Worm (Caenorhabditis elegans) whole organism, L1 larva: Measurements from ENCODE around the gene acr-23.
"Not testable (repeated sequence)": the region's sequence is repeated elsewhere in the genome, so short reads cannot be mapped to it uniquely, and the experiment has no call there.

Experiments
- C16A3.4 ChIP-seq: fragments of 150-350 bp; optimal IDR thresholded peaks from 2 replicates; lab custom pipeline; 2014; ENCODE audit warnings: missing biosample characterization, missing genetic modification characterization
- C34B4.2 ChIP-seq: sonication (generic microtip); optimal IDR thresholded peaks from 2 replicates; lab custom pipeline; 2017; ENCODE audit warnings: mild to moderate bottlenecking, missing genetic modification characterization, missing compliant biosample characterization
- F16B12.6 ChIP-seq: fragments of 150-350 bp; optimal IDR thresholded peaks from 2 replicates; lab custom pipeline; 2014; ENCODE audit warnings: missing biosample characterization, missing genetic modification characterization
- aly-2 ChIP-seq: fragments of 150-350 bp; optimal IDR thresholded peaks from 2 replicates; lab custom pipeline; 2014; ENCODE audit warnings: missing biosample characterization, missing genetic modification characterization
- ces-1 ChIP-seq: fragments of 150-350 bp; optimal IDR thresholded peaks from 2 replicates; lab custom pipeline; 2014; ENCODE audit warnings: missing biosample characterization, missing genetic modification reagents, missing genetic modification characterization
- dpl-1 ChIP-seq, 3 experiments: fragments of 150-350 bp in 2 of 3; sonication (generic microtip) in 1 of 3; optimal IDR thresholded peaks; 2 replicates each; lab custom pipeline; 2014 to 2017; ENCODE audit warnings: missing biosample characterization in 3 of 3, missing genetic modification characterization in 3 of 3, missing genetic modification reagents in 3 of 3
- efl-1 ChIP-seq, 4 experiments: fragments of 150-350 bp; optimal IDR thresholded peaks in 3 of 4; peaks in 1 of 4; 1 replicate in 1 of 4; 2 replicates in 3 of 4; lab custom pipeline; 2014; ENCODE audit warnings: missing biosample characterization in 2 of 4, missing genetic modification characterization in 2 of 4, missing genetic modification reagents in 2 of 4
- efl-3 ChIP-seq: fragments of 200-800 bp; sonication (Bioruptor generic); optimal IDR thresholded peaks from 2 replicates; lab custom pipeline; 2018; ENCODE audit warnings: mild to moderate bottlenecking, missing genetic modification characterization, missing compliant biosample characterization
- egl-13 ChIP-seq: sonication (generic microtip); optimal IDR thresholded peaks from 2 replicates; lab custom pipeline; 2016; ENCODE audit warnings: missing genotype, missing genetic modification reagents, missing genetic modification characterization, missing compliant biosample characterization
- egl-27 ChIP-seq, 2 experiments: fragments of 150-350 bp in 1 of 2; sonication (generic microtip); optimal IDR thresholded peaks; 3 replicates each; lab custom pipeline; 2017 to 2018; ENCODE audit warnings: missing biosample characterization in 2 of 2, missing genetic modification characterization in 2 of 2, missing genetic modification reagents in 2 of 2
- elt-2 ChIP-seq: sonication (generic microtip); optimal IDR thresholded peaks from 2 replicates; lab custom pipeline; 2016; ENCODE audit warnings: missing genetic modification characterization, mild to moderate bottlenecking, inconsistent platforms, missing compliant biosample characterization, missing genetic modification reagents
- elt-3 ChIP-seq, 6 experiments: fragments of 150-350 bp in 1 of 6; sonication (generic microtip); optimal IDR thresholded peaks; 2 replicates each; lab custom pipeline; 2017 to 2018; ENCODE audit warnings: missing biosample characterization in 6 of 6, missing genetic modification characterization in 6 of 6, inconsistent platforms in 1 of 6
- ets-5 ChIP-seq: fragments of 200-800 bp; sonication (Bioruptor generic); IDR thresholded peaks from 2 replicates; pipeline ENCODE4 v1.3.6; 2022; ENCODE audit warnings: missing genetic modification characterization, missing compliant biosample characterization
- hlh-17 ChIP-seq: fragments of 200-800 bp; sonication (Bioruptor generic); optimal IDR thresholded peaks from 2 replicates; lab custom pipeline; 2018; ENCODE audit warnings: missing genetic modification characterization, mild to moderate bottlenecking, missing compliant biosample characterization, moderate library complexity, borderline replicate concordance
- hlh-4 ChIP-seq: sonication (generic microtip); optimal IDR thresholded peaks from 2 replicates; lab custom pipeline; 2016; ENCODE audit warnings: mild to moderate bottlenecking, missing genetic modification characterization, missing compliant biosample characterization
- isw-1 ChIP-seq: fragments of 200-800 bp; sonication (Bioruptor generic); IDR thresholded peaks from 2 replicates; pipeline ENCODE4 v1.3.6; 2022; ENCODE audit warnings: missing genetic modification characterization, missing compliant biosample characterization
- jun-1 ChIP-seq: fragments of 150-350 bp; optimal IDR thresholded peaks from 2 replicates; lab custom pipeline; 2014; ENCODE audit warnings: missing biosample characterization, missing genetic modification reagents, missing genetic modification characterization
- lin-13 ChIP-seq: fragments of 150-350 bp; optimal IDR thresholded peaks from 2 replicates; lab custom pipeline; 2014; ENCODE audit warnings: missing biosample characterization, missing genetic modification reagents, missing genetic modification characterization
- lin-15B ChIP-seq: fragments of 150-350 bp; sonication (generic microtip); optimal IDR thresholded peaks from 3 replicates; lab custom pipeline; 2014; ENCODE audit warnings: missing biosample characterization, missing genetic modification characterization
- lin-35 ChIP-seq, 2 experiments: fragments of 150-350 bp; optimal IDR thresholded peaks; 2 replicates each; lab custom pipeline; 2014; ENCODE audit warnings: missing biosample characterization in 2 of 2, missing genetic modification characterization in 2 of 2, missing genetic modification reagents in 2 of 2
- lin-39 ChIP-seq: fragments of 150-350 bp; optimal IDR thresholded peaks from 2 replicates; lab custom pipeline; 2014; ENCODE audit warnings: missing biosample characterization, missing genetic modification reagents, missing genetic modification characterization
- lir-3 ChIP-seq: sonication (generic microtip); optimal IDR thresholded peaks from 2 replicates; lab custom pipeline; 2016; ENCODE audit warnings: mild to moderate bottlenecking, missing genetic modification characterization, moderate library complexity, missing compliant biosample characterization; ENCODE audit not compliant: poor library complexity
- lsy-2 ChIP-seq, 2 experiments: fragments of 150-350 bp; optimal IDR thresholded peaks; 2 replicates each; lab custom pipeline; 2014; ENCODE audit warnings: missing biosample characterization in 2 of 2, missing genetic modification characterization in 2 of 2
- mab-9 ChIP-seq: fragments of 200-800 bp; sonication (Bioruptor generic); IDR thresholded peaks from 2 replicates; pipeline ENCODE4 v1.3.6; 2022; ENCODE audit warnings: missing genetic modification reagents, missing genetic modification characterization, missing compliant biosample characterization
- mdl-1 ChIP-seq, 2 experiments: fragments of 150-350 bp; optimal IDR thresholded peaks; 2 replicates each; lab custom pipeline; 2014 to 2017; ENCODE audit warnings: missing biosample characterization in 2 of 2, missing genetic modification characterization in 2 of 2, inconsistent platforms in 1 of 2
- mef-2 ChIP-seq: fragments of 150-350 bp; optimal IDR thresholded peaks from 2 replicates; lab custom pipeline; 2014; ENCODE audit warnings: missing biosample characterization, missing genetic modification characterization
- mep-1 ChIP-seq: fragments of 150-350 bp; optimal IDR thresholded peaks from 2 replicates; lab custom pipeline; 2014; ENCODE audit warnings: missing biosample characterization, missing genetic modification characterization
- nhr-12 ChIP-seq: sonication (generic microtip); optimal IDR thresholded peaks from 2 replicates; lab custom pipeline; 2017; ENCODE audit warnings: missing biosample characterization, missing genetic modification characterization
- nhr-20 ChIP-seq: sonication (generic microtip); optimal IDR thresholded peaks from 2 replicates; lab custom pipeline; 2016; ENCODE audit warnings: mild to moderate bottlenecking, missing genetic modification characterization, missing compliant biosample characterization
- nhr-28 ChIP-seq: fragments of 150-350 bp; optimal IDR thresholded peaks from 2 replicates; lab custom pipeline; 2014; ENCODE audit warnings: missing biosample characterization, missing genetic modification characterization
- nhr-71 ChIP-seq: sonication (generic microtip); optimal IDR thresholded peaks from 2 replicates; lab custom pipeline; 2016; ENCODE audit warnings: mild to moderate bottlenecking, missing genetic modification characterization, moderate library complexity, missing compliant biosample characterization
- nhr-90 ChIP-seq: sonication (generic microtip); optimal IDR thresholded peaks from 2 replicates; lab custom pipeline; 2016; ENCODE audit warnings: mild to moderate bottlenecking, missing genetic modification characterization, missing compliant biosample characterization; ENCODE audit not compliant: poor library complexity
- pag-3 ChIP-seq: sonication (generic microtip); optimal IDR thresholded peaks from 2 replicates; lab custom pipeline; 2017; ENCODE audit warnings: missing genetic modification characterization, mild to moderate bottlenecking, missing compliant biosample characterization, antibody characterized with exemption, borderline replicate concordance; ENCODE audit not compliant: insufficient read depth
- snu-23 ChIP-seq: sonication (generic microtip); optimal IDR thresholded peaks from 2 replicates; lab custom pipeline; 2016; ENCODE audit warnings: missing genetic modification characterization, missing compliant biosample characterization
- sox-4 ChIP-seq: sonication (generic microtip); optimal IDR thresholded peaks from 2 replicates; lab custom pipeline; 2016; ENCODE audit warnings: missing genetic modification characterization, missing compliant biosample characterization
- tlp-1 ChIP-seq: fragments of 150-350 bp; optimal IDR thresholded peaks from 2 replicates; lab custom pipeline; 2014; ENCODE audit warnings: missing biosample characterization, missing genetic modification characterization
- unc-130 ChIP-seq: fragments of 150-350 bp; optimal IDR thresholded peaks from 2 replicates; lab custom pipeline; 2017; ENCODE audit warnings: missing biosample characterization, missing genetic modification characterization, inconsistent platforms
- unc-62 ChIP-seq: fragments of 150-350 bp; optimal IDR thresholded peaks from 2 replicates; lab custom pipeline; 2014; ENCODE audit warnings: missing biosample characterization, missing genetic modification reagents, missing genetic modification characterization
- unc-86 ChIP-seq: sonication (generic microtip); optimal IDR thresholded peaks from 2 replicates; lab custom pipeline; 2016; ENCODE audit warnings: missing genetic modification characterization, missing compliant biosample characterization

The acr-23 gene

ce11 chrV:3632249-3633030, 26.9 kb downstream of the acr-23 start:
- TF ChIP-seq lin-35 (GFP tag; optimal IDR thresholded peaks at IDR 0.05; lab: Kevin White, UChicago): peak in 1 of 2 experiments; percentile 40
- TF ChIP-seq mdl-1 (tag; optimal IDR thresholded peaks at IDR 0.05; lab: Kevin White, UChicago): peak in 1 of 2 experiments; percentile 13
- no peak for TF ChIP-seq F16B12.6 (tag; lab: Kevin White, UChicago)
- peak; percentile 84 for TF ChIP-seq elt-2 (tag; lab: Kevin White, UChicago)
- peak; percentile 37 for TF ChIP-seq nhr-90 (tag; lab: Kevin White, UChicago)
- TF ChIP-seq nhr-28 (tag; lab: Kevin White, UChicago): no peak
- no peak for TF ChIP-seq dpl-1 (GFP tag; optimal IDR thresholded peaks at IDR 0.05; lab: Kevin White, UChicago)
- TF ChIP-seq tlp-1 (tag; lab: Kevin White, UChicago): no peak
- no peak for TF ChIP-seq unc-86 (tag; lab: Kevin White, UChicago)
- peak; percentile 30 for TF ChIP-seq nhr-71 (tag; lab: Kevin White, UChicago)
- TF ChIP-seq nhr-12: no peak
- no peak for TF ChIP-seq sox-4 (tag; lab: Kevin White, UChicago)
- no peak for TF ChIP-seq hlh-4 (tag; lab: Kevin White, UChicago)
- no peak for TF ChIP-seq efl-3
- no peak for TF ChIP-seq isw-1 (GFP tag; lab: Robert Waterston, UW)
- no peak for TF ChIP-seq ces-1 (GFP tag; lab: Kevin White, UChicago)

ce11 chrV:3631591-3631990, 27.8 kb downstream of the acr-23 start, which contains the start of gene F59B1.6:
Gene F59B1.6, minus strand, starts transcription at chrV:3631691.
- TF ChIP-seq lir-3 (tag; lab: Kevin White, UChicago): no peak
- TF ChIP-seq ets-5: no peak
- TF ChIP-seq lin-39 (tag; lab: Kevin White, UChicago): no peak
- no peak for TF ChIP-seq dpl-1 (GFP tag; optimal IDR thresholded peaks at IDR 0.05; lab: Kevin White, UChicago)
- no peak for TF ChIP-seq pag-3 (tag; lab: Kevin White, UChicago)
- TF ChIP-seq egl-27 (tag; optimal IDR thresholded peaks at IDR 0.05; lab: Kevin White, UChicago): no peak
- no peak for TF ChIP-seq isw-1 (GFP tag; lab: Robert Waterston, UW)
- no peak for TF ChIP-seq unc-62 (GFP tag; lab: Kevin White, UChicago)

- no peak for TF ChIP-seq sox-4 (tag; lab: Kevin White, UChicago)
- TF ChIP-seq C34B4.2 (tag; lab: Kevin White, UChicago): no peak
- no peak for TF ChIP-seq tlp-1 (tag; lab: Kevin White, UChicago)
These were observed 32.4 kb downstream of the acr-23 start, which contains the start of gene F59B1.4 for ce11 chrV:3626944-3627343. Gene F59B1.4, minus strand, starts transcription at chrV:3627044.

ce11 chrV:3620608-3621007, 38.8 kb downstream of the acr-23 start, which contains the start of gene srx-93:
Gene srx-93, minus strand, starts transcription at chrV:3620708.
- TF ChIP-seq mef-2 (tag; lab: Kevin White, UChicago); unc-62 (GFP tag; lab: Kevin White, UChicago); egl-13 (tag; lab: Kevin White, UChicago): not testable (repeated sequence)
- TF ChIP-seq, all 84 proteins: peak for 0; not testable (repeated sequence) for 84

- no peak for TF ChIP-seq mep-1 (tag; lab: Kevin White, UChicago)
- TF ChIP-seq efl-1 (optimal IDR thresholded peaks at IDR 0.05; lab: Kevin White, UChicago): no peak
- TF ChIP-seq efl-1 (GFP tag; optimal IDR thresholded peaks at IDR 0.05 in 1 of 2; lab: Kevin White, UChicago): peak in 1 of 2 experiments; percentile 22
- no peak for TF ChIP-seq nhr-90 (tag; lab: Kevin White, UChicago)
- no peak for TF ChIP-seq jun-1 (tag; lab: Kevin White, UChicago)
- no peak for TF ChIP-seq dpl-1 (GFP tag; optimal IDR thresholded peaks at IDR 0.05; lab: Kevin White, UChicago)
- TF ChIP-seq egl-27 (tag; optimal IDR thresholded peaks at IDR 0.05; lab: Kevin White, UChicago): no peak
- peak; percentile 46 for TF ChIP-seq unc-130 (tag; lab: Kevin White, UChicago)
- no peak for TF ChIP-seq lin-13 (GFP tag; lab: Kevin White, UChicago)
- TF ChIP-seq mab-9: no peak
- TF ChIP-seq nhr-20 (tag; lab: Kevin White, UChicago): peak; percentile 64
- no peak for TF ChIP-seq aly-2 (tag; lab: Kevin White, UChicago)
- no peak for TF ChIP-seq nhr-71 (tag; lab: Kevin White, UChicago)
- no peak for TF ChIP-seq unc-62 (GFP tag; lab: Kevin White, UChicago)
- TF ChIP-seq hlh-17 (GFP tag; lab: Kevin White, UChicago): no peak
- peak in 1 of 2 experiments; percentile 30 for TF ChIP-seq lsy-2 (tag; optimal IDR thresholded peaks at IDR 0.05; lab: Kevin White, UChicago)
- TF ChIP-seq C16A3.4: no peak
- TF ChIP-seq lin-15B (tag; lab: Kevin White, UChicago): no peak
- TF ChIP-seq elt-3 (tag; optimal IDR thresholded peaks at IDR 0.05; lab: Kevin White, UChicago): peak in 4 of 6 experiments; percentile 47 to 99 (median 65)
- no peak for TF ChIP-seq snu-23 (GFP tag; lab: Kevin White, UChicago)
- peak in 1 of 2 experiments; percentile 58 for TF ChIP-seq mdl-1 (tag; optimal IDR thresholded peaks at IDR 0.05; lab: Kevin White, UChicago)
- no peak for TF ChIP-seq elt-2 (tag; lab: Kevin White, UChicago)
These were observed 42.5 kb downstream of the acr-23 start for ce11 chrV:3616844-3617243.
